Worm (Caenorhabditis elegans): ENCODE results near the gene phat-6.

The phat-6 gene

DNA sequence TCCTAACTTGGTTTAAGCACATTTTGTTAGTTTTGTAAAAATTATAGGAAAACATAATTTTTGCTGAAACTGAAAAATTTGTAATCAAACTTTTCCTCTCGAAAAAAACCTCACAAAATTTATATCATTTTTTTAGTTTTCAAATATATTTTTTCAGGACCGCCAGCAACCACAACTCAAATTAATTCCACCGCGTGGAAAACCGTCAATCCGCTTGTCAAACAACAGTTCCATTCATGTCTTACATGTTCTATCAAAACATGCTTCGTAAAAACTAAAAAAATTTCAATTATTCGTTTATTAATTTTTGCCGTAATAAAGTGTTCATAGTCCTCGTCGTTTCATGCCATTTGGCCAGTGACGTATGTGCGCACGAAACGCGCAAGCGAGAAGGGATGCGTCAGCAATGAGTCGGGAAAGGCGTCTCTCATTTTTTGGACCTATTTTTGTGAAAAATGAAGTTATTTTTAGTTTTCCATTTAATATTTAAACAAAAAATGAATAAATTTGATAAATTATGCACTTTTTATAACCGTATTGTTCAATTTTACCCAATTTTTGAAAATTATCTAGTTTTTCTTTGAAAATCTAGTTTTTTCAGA, 20.8 kb downstream of the phat-6 start, which contains the start of gene ucr-2.2 (continued):
- TF ChIP-seq ceh-88 (GFP tag; IDR thresholded peaks at IDR 0.05) = peak; percentile 69
- peak; percentile 85 for TF ChIP-seq skn-1 (tag; optimal IDR thresholded peaks at IDR 0.05)
- no peak for TF ChIP-seq ceh-63 (GFP tag; optimal IDR thresholded peaks at IDR 0.05)
- TF ChIP-seq elt-3 (tag; optimal IDR thresholded peaks at IDR 0.05) = peak in 2 of 6 experiments; percentile 66 to 69
- TF ChIP-seq grh-1 (GFP tag; IDR thresholded peaks at IDR 0.05) = peak; percentile 80
- TF ChIP-seq sptf-1 (tag; optimal IDR thresholded peaks at IDR 0.05) = no peak
- TF ChIP-seq unc-86 (tag; optimal IDR thresholded peaks at IDR 0.05) = peak; percentile 67
- TF ChIP-seq nhr-11 (tag; optimal IDR thresholded peaks at IDR 0.05) = peak; percentile 5
- TF ChIP-seq irx-1 (tag; optimal IDR thresholded peaks at IDR 0.05) = peak; percentile 81
- peak; percentile 24 for TF ChIP-seq F16B12.6 (tag; optimal IDR thresholded peaks at IDR 0.05)
- peak; percentile 96 for TF ChIP-seq mep-1 (tag; optimal IDR thresholded peaks at IDR 0.05)
- peak; percentile 43 for TF ChIP-seq ceh-8 (GFP tag; optimal IDR thresholded peaks at IDR 0.05)
- TF ChIP-seq vab-15 (tag; optimal IDR thresholded peaks at IDR 0.05) = no peak
- no peak for TF ChIP-seq lir-3 (tag; optimal IDR thresholded peaks at IDR 0.05; ENCODE audit: poor library complexity)
- peak; percentile 57 for TF ChIP-seq nhr-77 (tag; optimal IDR thresholded peaks at IDR 0.05)
- no peak for TF ChIP-seq nhr-12 (tag; optimal IDR thresholded peaks at IDR 0.05)
- peak; percentile 69 for TF ChIP-seq elt-2 (tag; optimal IDR thresholded peaks at IDR 0.05)
- peak; percentile 77 for TF ChIP-seq sup-37 (GFP tag; optimal IDR thresholded peaks at IDR 0.05)
- TF ChIP-seq egl-27 (tag; optimal IDR thresholded peaks at IDR 0.05) = no peak
- peak; percentile 91 for TF ChIP-seq rnt-1 (tag; optimal IDR thresholded peaks at IDR 0.05)
- peak; percentile 27 for TF ChIP-seq fkh-10 (GFP tag; optimal IDR thresholded peaks at IDR 0.05)
- peak; percentile 19 for TF ChIP-seq jun-1 (tag; optimal IDR thresholded peaks at IDR 0.05)
- no peak for TF ChIP-seq C34B4.2 (tag; optimal IDR thresholded peaks at IDR 0.05)
- TF ChIP-seq tbx-2 (tag; optimal IDR thresholded peaks at IDR 0.05) = peak; percentile 85
- no peak for TF ChIP-seq alr-1 (tag; optimal IDR thresholded peaks at IDR 0.05; ENCODE audit: borderline replicate concordance)
- no peak for TF ChIP-seq hlh-4 (tag; optimal IDR thresholded peaks at IDR 0.05)
- TF ChIP-seq mab-9 (GFP tag; IDR thresholded peaks at IDR 0.05) = peak; percentile 54; the same call in 1 of the 2 replicates
- no peak for TF ChIP-seq zag-1 (tag; optimal IDR thresholded peaks at IDR 0.05)
- TF ChIP-seq unc-30 (tag; optimal IDR thresholded peaks at IDR 0.05) = no peak
- peak; percentile 27 for TF ChIP-seq sox-4 (tag; optimal IDR thresholded peaks at IDR 0.05)
- TF ChIP-seq pqm-1 (tag; optimal IDR thresholded peaks at IDR 0.05) = no peak
- no peak for TF ChIP-seq ceh-90 (tag; optimal IDR thresholded peaks at IDR 0.05)
- TF ChIP-seq unc-130 (tag; optimal IDR thresholded peaks at IDR 0.05) = peak; percentile 84
- peak; percentile 78 for TF ChIP-seq egl-13 (tag; optimal IDR thresholded peaks at IDR 0.05)
- no peak for TF ChIP-seq hpl-2 (GFP tag; optimal IDR thresholded peaks at IDR 0.05)
- TF ChIP-seq efl-3 (GFP tag; optimal IDR thresholded peaks at IDR 0.05) = no peak
- peak; percentile 72 for TF ChIP-seq mef-2 (tag; optimal IDR thresholded peaks at IDR 0.05)
- TF ChIP-seq lin-13 (GFP tag; optimal IDR thresholded peaks at IDR 0.05) = peak; percentile 64
- TF ChIP-seq fos-1 (tag; optimal IDR thresholded peaks at IDR 0.05) = peak; percentile 64
- peak; percentile 91 for TF ChIP-seq C16A3.4 (tag; optimal IDR thresholded peaks at IDR 0.05)

DNA sequence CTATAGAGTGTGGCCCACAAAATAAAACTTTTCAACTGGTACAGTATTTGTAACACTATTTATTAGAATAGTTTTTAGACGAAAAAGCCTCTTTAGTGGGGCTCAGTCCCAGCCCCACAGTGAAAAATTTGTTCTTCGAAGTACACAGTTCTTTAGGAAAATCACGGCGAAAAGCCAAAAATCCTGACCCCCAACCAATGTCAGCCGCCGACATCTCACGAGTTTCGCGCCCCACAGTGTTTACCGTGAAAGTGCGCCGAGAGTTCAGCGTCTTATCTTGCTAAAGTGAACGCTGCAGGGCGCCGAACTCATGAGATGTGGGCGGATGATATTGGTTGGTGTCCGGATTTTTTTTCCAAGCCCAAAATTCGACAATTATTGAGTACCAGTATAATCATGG, 23.2 kb downstream of the phat-6 start:
- TF ChIP-seq ztf-11 (tag; optimal IDR thresholded peaks at IDR 0.05) (no peak), pag-3 (tag; optimal IDR thresholded peaks at IDR 0.05; ENCODE audit: borderline replicate concordance, insufficient read depth) (no peak), egl-27 (tag; optimal IDR thresholded peaks at IDR 0.05) (no peak), nhr-84 (tag; optimal IDR thresholded peaks at IDR 0.05) (no peak), rnt-1 (tag; optimal IDR thresholded peaks at IDR 0.05) (no peak), snpc-4 (tag; optimal IDR thresholded peaks at IDR 0.05) (peak; percentile 87), grh-1 (GFP tag; IDR thresholded peaks at IDR 0.05) (no peak), elt-2 (tag; optimal IDR thresholded peaks at IDR 0.05) (peak; percentile 13)
